Worm (Caenorhabditis elegans): ENCODE measurements around the gene F41E6.1.
A peak's percentile ranks its signal among the peaks of the same experiment; 100 is the strongest.
"Not testable (repeated sequence)": the region's sequence is repeated elsewhere in the genome, so short reads cannot be mapped to it uniquely, and the experiment has no call there.

F41E6.1 gene

DNA sequence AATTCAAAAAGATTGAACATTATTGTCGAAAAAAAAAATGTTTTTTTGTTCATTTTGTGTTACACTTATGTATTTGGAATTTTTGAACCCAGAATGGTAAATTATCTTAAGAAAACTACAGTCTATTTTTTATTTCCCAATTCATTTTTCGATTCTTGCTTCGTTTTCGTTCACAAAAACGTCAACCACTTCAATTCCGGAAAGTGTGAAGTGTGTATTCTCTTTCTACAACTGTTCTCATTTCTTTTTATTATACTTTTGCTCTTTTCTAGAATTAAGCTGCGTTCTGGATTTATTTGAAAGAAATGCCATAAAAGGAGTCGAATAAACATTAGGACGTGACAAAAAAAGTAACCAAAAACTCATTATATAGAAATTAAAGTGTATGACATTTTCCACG is at the start of gene F41E6.1:
Gene F41E6.1, plus strand, starts transcription at position 301 of the 400 bp plus-strand sequence.
- TF ChIP-seq cnd-1 (tag; optimal IDR thresholded peaks at IDR 0.05) (no peak), elt-1 (tag; optimal IDR thresholded peaks at IDR 0.05; ENCODE audit: borderline replicate concordance, insufficient read depth) (no peak), unc-120 (tag; optimal IDR thresholded peaks at IDR 0.05; ENCODE audit: poor library complexity, severe bottlenecking) (no peak), ham-2 (GFP tag; optimal IDR thresholded peaks at IDR 0.05) (no peak), drap-1 (GFP tag; optimal IDR thresholded peaks at IDR 0.05) (no peak), lsy-2 (tag; optimal IDR thresholded peaks at IDR 0.05) (no peak), ces-1 (GFP tag; optimal IDR thresholded peaks at IDR 0.05) (no peak), unc-39 (tag; optimal IDR thresholded peaks at IDR 0.05) (no peak)

DNA sequence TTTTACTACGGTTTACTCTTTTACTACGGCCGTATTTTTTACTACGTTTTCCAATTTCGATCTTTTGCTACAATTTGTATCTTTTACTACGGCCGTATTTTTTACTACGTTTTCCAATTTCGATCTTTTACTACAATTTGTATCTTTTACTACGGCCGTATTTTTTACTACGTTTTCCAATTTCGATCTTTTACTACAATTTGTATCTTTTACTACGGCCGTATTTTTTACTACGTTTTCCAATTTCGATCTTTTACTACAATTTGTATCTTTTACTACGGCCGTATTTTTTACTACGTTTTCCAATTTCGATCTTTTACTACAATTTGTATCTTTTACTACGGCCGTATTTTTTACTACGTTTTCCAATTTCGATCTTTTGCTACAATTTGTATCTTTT is 47.7 kb upstream of the F41E6.1 start, which contains the start of gene F25G6.1:
Gene F25G6.1, plus strand, starts transcription at position 301 of the 400 bp plus-strand sequence.
- TF ChIP-seq blmp-1 (tag; optimal IDR thresholded peaks at IDR 0.05); drap-1 (GFP tag; optimal IDR thresholded peaks at IDR 0.05); nhr-12 (tag; optimal IDR thresholded peaks at IDR 0.05): not testable (repeated sequence)

DNA sequence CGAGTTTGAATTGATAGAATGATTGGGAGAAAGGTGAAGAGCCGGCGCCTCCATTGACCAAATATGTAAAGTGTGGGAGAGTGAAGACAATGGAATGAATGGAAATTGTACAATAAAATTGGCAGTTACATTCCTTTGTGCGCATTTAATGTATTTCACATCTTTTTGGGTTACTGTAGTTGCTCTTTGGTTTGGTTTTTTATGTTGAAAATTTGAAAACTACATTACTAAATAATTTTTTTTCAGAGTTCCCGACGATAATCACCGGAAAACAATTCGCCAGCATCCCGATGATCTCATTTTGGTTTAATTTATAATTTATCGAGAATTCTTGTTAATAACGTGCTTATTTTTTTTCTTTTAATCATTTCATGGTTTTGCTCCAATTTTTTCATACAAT is 41.5 kb upstream of the F41E6.1 start, which contains the start of gene C10B5.1:
Gene C10B5.1, plus strand, starts transcription at position 301 of the 400 bp plus-strand sequence.
- no peak for TF ChIP-seq bed-3 (GFP tag; optimal IDR thresholded peaks at IDR 0.05)
- TF ChIP-seq unc-120 (tag; optimal IDR thresholded peaks at IDR 0.05; ENCODE audit: poor library complexity, severe bottlenecking) = no peak
- TF ChIP-seq nhr-76 (tag; optimal IDR thresholded peaks at IDR 0.05) = no peak
- TF ChIP-seq cnd-1 (tag; optimal IDR thresholded peaks at IDR 0.05) = no peak
- no peak for TF ChIP-seq ceh-39 (tag; optimal IDR thresholded peaks at IDR 0.05)
- no peak for TF ChIP-seq elt-3 (tag; optimal IDR thresholded peaks at IDR 0.05)
- TF ChIP-seq lin-13 (tag; optimal IDR thresholded peaks at IDR 0.05) = no peak
- TF ChIP-seq ceh-83 (GFP tag; optimal IDR thresholded peaks at IDR 0.05) = no peak
- no peak for TF ChIP-seq mep-1 (tag; optimal IDR thresholded peaks at IDR 0.05)
- no peak for TF ChIP-seq snpc-4 (tag; optimal IDR thresholded peaks at IDR 0.05)
- TF ChIP-seq zip-8 (tag; optimal IDR thresholded peaks at IDR 0.05) = no peak
- TF ChIP-seq unc-62 (GFP tag; optimal IDR thresholded peaks at IDR 0.05) = no peak
- no peak for TF ChIP-seq ham-2 (GFP tag; optimal IDR thresholded peaks at IDR 0.05)
- no peak for TF ChIP-seq nhr-12 (tag; optimal IDR thresholded peaks at IDR 0.05)
- no peak for TF ChIP-seq sem-2 (GFP tag; optimal IDR thresholded peaks at IDR 0.05)
- TF ChIP-seq nhr-237 (tag; optimal IDR thresholded peaks at IDR 0.05) = no peak

DNA sequence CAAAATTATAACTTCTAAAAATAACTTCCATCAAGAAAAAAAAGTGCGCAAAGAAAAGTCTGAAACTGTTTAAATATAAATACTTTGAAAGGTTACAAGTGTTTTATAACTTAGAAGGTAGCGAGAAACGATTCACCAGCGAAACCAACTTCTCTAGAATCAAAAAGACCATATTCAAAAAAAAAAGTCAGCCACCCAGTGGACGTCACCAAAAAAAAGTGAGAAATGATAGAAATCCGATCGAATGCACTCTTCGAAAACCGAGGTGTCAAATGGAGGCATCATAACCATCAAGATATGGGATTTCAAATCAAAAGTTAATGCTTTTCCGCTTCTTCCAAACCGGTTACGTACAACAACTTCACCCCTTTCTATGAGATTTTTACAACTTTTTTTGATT is 35.9 kb upstream of the F41E6.1 start:
- no peak for TF ChIP-seq unc-120 (tag; optimal IDR thresholded peaks at IDR 0.05; ENCODE audit: poor library complexity, severe bottlenecking)
- no peak for TF ChIP-seq ceh-83 (GFP tag; optimal IDR thresholded peaks at IDR 0.05)
- no peak for TF ChIP-seq nhr-2 (tag; optimal IDR thresholded peaks at IDR 0.05)
- no peak for TF ChIP-seq ceh-39 (tag; optimal IDR thresholded peaks at IDR 0.05)
- TF ChIP-seq hlh-1 (tag; optimal IDR thresholded peaks at IDR 0.05) = no peak
- TF ChIP-seq sem-2 (GFP tag; optimal IDR thresholded peaks at IDR 0.05) = no peak
- no peak for TF ChIP-seq bed-3 (GFP tag; optimal IDR thresholded peaks at IDR 0.05)

DNA sequence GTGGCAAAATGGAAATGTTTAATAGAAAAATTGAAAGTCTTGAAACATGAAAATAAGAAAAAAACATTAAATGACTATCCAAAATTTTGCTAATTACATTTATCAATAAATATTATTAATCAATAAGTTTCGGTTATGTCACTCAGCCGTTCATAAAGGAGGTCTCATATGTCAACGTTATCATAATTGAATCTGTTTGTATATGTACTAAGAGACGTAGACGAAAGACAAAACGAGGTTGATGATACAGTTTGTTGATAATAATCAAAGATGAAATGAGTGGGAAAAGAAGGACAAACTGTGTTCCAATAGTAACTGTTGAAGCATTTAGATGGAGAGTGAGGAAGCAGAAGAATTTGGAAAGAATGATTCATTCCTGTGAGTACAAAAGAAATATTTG is 35.5 kb upstream of the F41E6.1 start:
- TF ChIP-seq elt-1 (tag; optimal IDR thresholded peaks at IDR 0.05; ENCODE audit: borderline replicate concordance, insufficient read depth) = no peak
- peak; percentile 51 for TF ChIP-seq elt-3 (tag; optimal IDR thresholded peaks at IDR 0.05)
- TF ChIP-seq ceh-83 (GFP tag; optimal IDR thresholded peaks at IDR 0.05) = no peak
- TF ChIP-seq ceh-39 (tag; optimal IDR thresholded peaks at IDR 0.05) = no peak
- TF ChIP-seq M03D4.4 (tag; optimal IDR thresholded peaks at IDR 0.05) = no peak
- TF ChIP-seq zip-8 (tag; optimal IDR thresholded peaks at IDR 0.05) = no peak

DNA sequence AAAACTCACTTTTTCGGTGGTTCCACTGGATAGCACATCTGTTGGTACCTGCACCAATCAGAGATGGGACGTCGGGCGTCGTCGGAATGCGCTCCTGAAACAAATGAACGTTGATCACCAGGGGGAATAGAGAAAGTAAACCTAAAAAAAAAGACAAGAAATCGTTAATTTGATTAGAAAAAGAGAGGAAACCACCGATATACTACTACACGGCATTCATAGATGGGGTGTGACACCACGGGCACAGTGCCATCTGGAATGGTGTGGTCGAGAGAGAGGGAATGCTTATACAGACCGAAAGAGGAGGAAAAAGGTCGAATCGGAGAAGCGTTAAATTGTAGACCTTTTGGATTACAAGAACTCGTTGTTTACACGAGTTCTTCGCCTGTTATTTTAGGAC is 34.3 kb upstream of the F41E6.1 start, which contains the start of gene C10B5.3:
Gene C10B5.3, minus strand, starts transcription at position 101 of the 400 bp plus-strand sequence.
- no peak for TF ChIP-seq lin-13 (tag; optimal IDR thresholded peaks at IDR 0.05)
- no peak for TF ChIP-seq cnd-1 (tag; optimal IDR thresholded peaks at IDR 0.05)
- no peak for TF ChIP-seq bed-3 (GFP tag; optimal IDR thresholded peaks at IDR 0.05)
- TF ChIP-seq unc-120 (tag; optimal IDR thresholded peaks at IDR 0.05; ENCODE audit: poor library complexity, severe bottlenecking) = no peak
- TF ChIP-seq tbx-8 (GFP tag; optimal IDR thresholded peaks at IDR 0.05) = no peak
- TF ChIP-seq nhr-2 (tag; optimal IDR thresholded peaks at IDR 0.05) = no peak
- TF ChIP-seq lin-32 (GFP tag; optimal IDR thresholded peaks at IDR 0.05) = no peak
- TF ChIP-seq nhr-12 (tag; optimal IDR thresholded peaks at IDR 0.05) = no peak
- TF ChIP-seq nhr-28 (tag; optimal IDR thresholded peaks at IDR 0.05) = no peak
- TF ChIP-seq hlh-1 (tag; optimal IDR thresholded peaks at IDR 0.05) = no peak
- TF ChIP-seq drap-1 (GFP tag; optimal IDR thresholded peaks at IDR 0.05) = no peak
- TF ChIP-seq ceh-39 (tag; optimal IDR thresholded peaks at IDR 0.05) = no peak
- no peak for TF ChIP-seq pha-4 (tag; optimal IDR thresholded peaks at IDR 0.05)

Measured in whole organism, mixed stage, embryonic.